Worm (Caenorhabditis elegans) whole organism, L2 larva: ENCODE results near the gene aakg-4.
A peak's percentile ranks its signal among the peaks of the same experiment; 100 is the strongest.

ENCODE experiments used
- C34F6.9 ChIP-seq: fragments of 150-350 bp; optimal IDR thresholded peaks from 2 replicates; lab custom pipeline; 2014; ENCODE audit warnings: missing biosample characterization, missing genetic modification characterization
- aly-2 ChIP-seq: fragments of 150-350 bp; optimal IDR thresholded peaks from 2 replicates; lab custom pipeline; 2014; ENCODE audit warnings: missing biosample characterization, missing genetic modification characterization
- ama-1 ChIP-seq: fragments of 150-350 bp; optimal IDR thresholded peaks from 2 replicates; lab custom pipeline; 2018; ENCODE audit warnings: inconsistent platforms
- nhr-11 ChIP-seq: fragments of 150-350 bp; optimal IDR thresholded peaks from 2 replicates; lab custom pipeline; 2014; ENCODE audit warnings: missing biosample characterization, missing genetic modification characterization
- nhr-77 ChIP-seq: fragments of 150-350 bp; optimal IDR thresholded peaks from 2 replicates; lab custom pipeline; 2014; ENCODE audit warnings: missing biosample characterization, missing genetic modification characterization
- sma-3 ChIP-seq: sonication (generic microtip); optimal IDR thresholded peaks from 2 replicates; lab custom pipeline; 2016; ENCODE audit warnings: missing genetic modification reagents, missing genetic modification characterization, missing compliant biosample characterization
- unc-55 ChIP-seq: fragments of 150-350 bp; sonication (generic microtip); optimal IDR thresholded peaks from 3 replicates; lab custom pipeline; 2014; ENCODE audit warnings: missing biosample characterization, missing genetic modification reagents, missing genetic modification characterization

ce11 chrX:2266366-2266765 lies 52.8 kb downstream of the aakg-4 start:
- TF ChIP-seq aly-2 (tag; lab: Kevin White, UChicago) (no peak), nhr-77 (tag; lab: Kevin White, UChicago) (no peak), sma-3 (GFP tag; lab: Kevin White, UChicago) (no peak), unc-55 (peak; percentile 36), ama-1 (lab: Kevin White, UChicago) (no peak), nhr-11 (tag; lab: Kevin White, UChicago) (no peak), C34F6.9 (tag; lab: Kevin White, UChicago) (no peak)
